Fruit fly (Drosophila melanogaster) Kc167 (cell line): ENCODE measurements around the gene CG31998.

ENCODE experiments used
- Myc ChIP-seq: fragments of >200 bp; optimal IDR thresholded peaks from 2 replicates; lab custom pipeline; 2017; ENCODE audit warnings: missing external identifiers
- insv ChIP-seq: fragments of >200 bp; optimal IDR thresholded peaks from 3 replicates; lab custom pipeline; 2018; ENCODE audit warnings: missing external identifiers

- no peak for TF ChIP-seq Myc (lab: Kevin White, UChicago)
- TF ChIP-seq insv (lab: Kevin White, UChicago): no peak
Observed at dm6 chr4:183681-184080, 22.1 kb downstream of the CG31998 start.
